Fruit fly (Drosophila melanogaster): ENCODE results near the gene BoYb.

- TF ChIP-seq CG16779 (tag; optimal IDR thresholded peaks at IDR 0.05) (no peak), Hr38 (GFP tag; optimal IDR thresholded peaks at IDR 0.05) (no peak), CG3919 (GFP tag; optimal IDR thresholded peaks at IDR 0.05) (no peak), Lpt (GFP tag; optimal IDR thresholded peaks at IDR 0.05) (no peak), Blimp-1 (GFP tag; optimal IDR thresholded peaks at IDR 0.05) (no peak), dac (GFP tag; optimal IDR thresholded peaks at IDR 0.05) (no peak)
Measured at dm6 chr3L:22864254-22865060, 37.3 kb upstream of the BoYb start, which contains the start of gene CG33170.
